Worm (Caenorhabditis elegans) whole organism, young adult: ENCODE data around the gene math-37.

Experiments
- B0019.2 ChIP-seq: fragments of 200-800 bp; sonication (Bioruptor generic); conservative IDR thresholded peaks from 2 replicates; pipeline ENCODE4 v1.3.6; 2022; ENCODE audit warnings: missing genetic modification reagents, missing genetic modification characterization, missing compliant biosample characterization
- B0336.3 ChIP-seq: fragments of 200-800 bp; sonication (Bioruptor generic); IDR thresholded peaks from 2 replicates; pipeline ENCODE4 v1.3.6; 2022; ENCODE audit warnings: missing genetic modification characterization, missing compliant biosample characterization
- D2030.7 ChIP-seq: fragments of 200-800 bp; sonication (Bioruptor generic); IDR thresholded peaks from 2 replicates; pipeline ENCODE4 v1.3.6; 2022; ENCODE audit warnings: missing genetic modification reagents, missing genetic modification characterization, missing compliant biosample characterization
- F23B12.7 ChIP-seq: sonication (generic microtip); optimal IDR thresholded peaks from 2 replicates; lab custom pipeline; 2017; ENCODE audit warnings: missing genetic modification characterization, mild to moderate bottlenecking, missing compliant biosample characterization, antibody characterized with exemption, moderate library complexity; ENCODE audit not compliant: insufficient read depth
- F37B4.10 ChIP-seq: fragments of 200-800 bp; sonication (Bioruptor generic); IDR thresholded peaks from 2 replicates; pipeline ENCODE4 v1.3.6; 2022; ENCODE audit warnings: missing genetic modification characterization, missing compliant biosample characterization
- K12H6.12 ChIP-seq: fragments of 200-800 bp; sonication (Bioruptor generic); optimal IDR thresholded peaks from 2 replicates; lab custom pipeline; 2018; ENCODE audit warnings: mild to moderate bottlenecking, missing genetic modification characterization, missing compliant biosample characterization
- Y56A3A.18 ChIP-seq: fragments of 200-800 bp; sonication (Bioruptor generic); IDR thresholded peaks from 2 replicates; pipeline ENCODE4 v1.3.6; 2022; ENCODE audit warnings: missing genetic modification reagents, missing genetic modification characterization, missing compliant biosample characterization
- atf-7 ChIP-seq: sonication (generic microtip); optimal IDR thresholded peaks from 2 replicates; lab custom pipeline; 2017; ENCODE audit warnings: mild to moderate bottlenecking, missing genetic modification characterization, missing compliant biosample characterization
- attf-5 ChIP-seq: fragments of 200-800 bp; sonication (Bioruptor generic); optimal IDR thresholded peaks from 2 replicates; lab custom pipeline; 2018; ENCODE audit warnings: mild to moderate bottlenecking, missing genetic modification characterization, missing compliant biosample characterization
- bed-2 ChIP-seq: fragments of 200-800 bp; sonication (Bioruptor generic); IDR thresholded peaks from 2 replicates; pipeline ENCODE4 v1.3.6; 2022; ENCODE audit warnings: missing genetic modification reagents, missing genetic modification characterization, missing compliant biosample characterization
- cebp-1 ChIP-seq, 2 experiments: fragments of 200-800 bp in 1 of 2; sonication (Bioruptor generic) in 1 of 2; sonication (generic microtip) in 1 of 2; IDR thresholded peaks in 1 of 2; optimal IDR thresholded peaks in 1 of 2; 2 replicates each; pipeline versions ENCODE4 v1.3.6 to Lab custom; 2017 to 2022; ENCODE audit warnings: missing compliant biosample characterization in 2 of 2, missing genetic modification characterization in 2 of 2, mild to moderate bottlenecking in 1 of 2, missing genetic modification reagents in 1 of 2, moderate library complexity in 1 of 2
- ceh-100 ChIP-seq: fragments of 200-800 bp; sonication (Bioruptor generic); IDR thresholded peaks from 2 replicates; pipeline ENCODE4 v1.3.6; 2022; ENCODE audit warnings: missing genetic modification reagents, missing genetic modification characterization, missing compliant biosample characterization
- ceh-79 ChIP-seq: sonication (generic microtip); optimal IDR thresholded peaks from 2 replicates; lab custom pipeline; 2017; ENCODE audit warnings: mild to moderate bottlenecking, missing genetic modification characterization, missing compliant biosample characterization
- die-1 ChIP-seq: sonication (generic microtip); optimal IDR thresholded peaks from 2 replicates; lab custom pipeline; 2016; ENCODE audit warnings: missing genotype, mild to moderate bottlenecking, missing genetic modification characterization, missing compliant biosample characterization
- egl-18 ChIP-seq: fragments of 200-800 bp; sonication (Bioruptor generic); IDR thresholded peaks from 2 replicates; pipeline ENCODE4 v1.3.6; 2022; ENCODE audit warnings: missing genetic modification reagents, missing genetic modification characterization, missing compliant biosample characterization
- ets-4 ChIP-seq: fragments of 200-800 bp; sonication (Bioruptor generic); optimal IDR thresholded peaks from 2 replicates; lab custom pipeline; 2018; ENCODE audit warnings: mild to moderate bottlenecking, missing genetic modification characterization, missing compliant biosample characterization
- fkh-3 ChIP-seq: sonication (generic microtip); optimal IDR thresholded peaks from 2 replicates; lab custom pipeline; 2016; ENCODE audit warnings: mild to moderate bottlenecking, missing genetic modification characterization, missing compliant biosample characterization
- let-607 ChIP-seq, 2 experiments: fragments of 200-800 bp in 1 of 2; sonication (Bioruptor generic) in 1 of 2; sonication (generic microtip) in 1 of 2; optimal IDR thresholded peaks; 2 replicates each; lab custom pipeline; 2016 to 2018; ENCODE audit warnings: mild to moderate bottlenecking in 2 of 2, missing compliant biosample characterization in 2 of 2, missing genetic modification characterization in 2 of 2, moderate library complexity in 2 of 2, missing genotype in 1 of 2
- lin-54 ChIP-seq: fragments of 200-800 bp; sonication (Bioruptor generic); optimal IDR thresholded peaks from 2 replicates; lab custom pipeline; 2018; ENCODE audit warnings: mild to moderate bottlenecking, missing genetic modification characterization, missing compliant biosample characterization
- lsl-1 ChIP-seq: fragments of 200-800 bp; sonication (Bioruptor generic); optimal IDR thresholded peaks from 2 replicates; lab custom pipeline; 2018; ENCODE audit warnings: mild to moderate bottlenecking, missing genetic modification characterization, moderate library complexity, missing compliant biosample characterization
- lsy-27 ChIP-seq: sonication (generic microtip); optimal IDR thresholded peaks from 2 replicates; lab custom pipeline; 2017; ENCODE audit warnings: missing genetic modification characterization, mild to moderate bottlenecking, missing compliant biosample characterization, antibody characterized with exemption, missing genotype, borderline replicate concordance; ENCODE audit not compliant: insufficient read depth
- madf-8 ChIP-seq: fragments of 200-800 bp; sonication (Bioruptor generic); conservative IDR thresholded peaks from 2 replicates; pipeline ENCODE4 v1.3.6; 2022; ENCODE audit warnings: missing genetic modification reagents, missing genetic modification characterization, missing compliant biosample characterization
- mcd-1 ChIP-seq: fragments of 200-800 bp; sonication (Bioruptor generic); IDR thresholded peaks from 2 replicates; pipeline ENCODE4 v1.3.6; 2022; ENCODE audit warnings: missing genetic modification reagents, missing genetic modification characterization, missing compliant biosample characterization
- mes-4 ChIP-seq: sonication (generic microtip); optimal IDR thresholded peaks from 2 replicates; lab custom pipeline; 2016; ENCODE audit warnings: missing genotype, missing genetic modification characterization, missing compliant biosample characterization
- nfya-2 ChIP-seq: fragments of 200-800 bp; sonication (Bioruptor generic); IDR thresholded peaks from 2 replicates; pipeline ENCODE4 v1.3.6; 2022; ENCODE audit warnings: missing genetic modification reagents, missing genetic modification characterization, missing compliant biosample characterization
- nhr-80 ChIP-seq: sonication (generic microtip); optimal IDR thresholded peaks from 2 replicates; lab custom pipeline; 2016; ENCODE audit warnings: missing genetic modification characterization, missing compliant biosample characterization
- nhr-90 ChIP-seq: sonication (generic microtip); optimal IDR thresholded peaks from 2 replicates; lab custom pipeline; 2016; ENCODE audit warnings: missing genotype, mild to moderate bottlenecking, missing genetic modification characterization, missing compliant biosample characterization
- pha-4 ChIP-seq: fragments of 150-350 bp; sonication (generic microtip); optimal IDR thresholded peaks from 2 replicates; lab custom pipeline; 2014; ENCODE audit warnings: missing biosample characterization, missing genetic modification reagents, missing genetic modification characterization
- rcor-1 ChIP-seq: fragments of 200-800 bp; sonication (Bioruptor generic); IDR thresholded peaks from 2 replicates; pipeline ENCODE4 v1.3.6; 2022; ENCODE audit warnings: missing genetic modification reagents, missing genetic modification characterization, missing compliant biosample characterization
- rec-8 ChIP-seq, 2 experiments: sonication (generic microtip); optimal IDR thresholded peaks; 2 replicates each; lab custom pipeline; 2016; ENCODE audit warnings: mild to moderate bottlenecking in 2 of 2, missing genetic modification characterization in 2 of 2, missing genetic modification reagents in 2 of 2, missing genotype in 2 of 2, missing biosample characterization in 1 of 2, missing compliant biosample characterization in 1 of 2, moderate library complexity in 1 of 2
- snpc-1.1 ChIP-seq: sonication (generic microtip); optimal IDR thresholded peaks from 2 replicates; lab custom pipeline; 2017; ENCODE audit warnings: missing genetic modification characterization, mild to moderate bottlenecking, missing compliant biosample characterization, antibody characterized with exemption, moderate library complexity, missing genotype, missing genetic modification reagents; ENCODE audit not compliant: insufficient read depth
- snpc-4 ChIP-seq, 5 experiments: fragments of 150-350 bp in 1 of 5; sonication (generic microtip) in 4 of 5; optimal IDR thresholded peaks; 2 replicates each; lab custom pipeline; 2014 to 2018; ENCODE audit warnings: missing genetic modification characterization in 5 of 5, missing biosample characterization in 3 of 5, antibody characterized with exemption in 2 of 5, mild to moderate bottlenecking in 2 of 5, missing compliant biosample characterization in 2 of 5, missing genotype in 2 of 5, moderate library complexity in 2 of 5, missing genetic modification reagents in 1 of 5
- zfh-2 ChIP-seq: fragments of 200-800 bp; sonication (Bioruptor generic); conservative IDR thresholded peaks from 2 replicates; pipeline ENCODE4 v1.3.6; 2022; ENCODE audit warnings: missing genetic modification reagents, missing genetic modification characterization, missing compliant biosample characterization

Gene math-37

DNA sequence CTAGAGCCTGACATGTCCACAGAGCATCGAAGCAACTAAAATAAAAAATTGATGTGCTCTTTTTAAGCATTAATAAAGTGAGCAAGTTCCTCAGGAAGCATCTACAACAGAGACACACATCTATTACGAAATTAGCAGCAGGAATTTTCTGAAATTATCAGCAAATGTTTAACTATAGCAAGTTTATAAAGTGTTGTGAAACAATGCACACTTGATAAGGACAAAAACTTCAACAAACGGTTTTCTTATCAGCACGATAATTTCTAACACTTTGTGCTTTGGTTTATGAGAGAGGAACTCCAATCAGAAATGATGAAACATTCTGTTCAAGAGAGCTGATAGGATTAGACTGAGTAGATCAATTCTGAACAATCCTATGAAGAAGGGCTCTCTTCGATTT is 31.4 kb downstream of the math-37 start, which contains the start of gene trpl-5:
trpl-5 (minus strand) TSS at position 32 of the 400 bp plus-strand sequence.
- TF ChIP-seq F23B12.7 (no peak), nhr-80 (tag; lab: Kevin White, UChicago) (peak; percentile 76), mcd-1 (GFP tag; lab: Robert Waterston, UW) (no peak), cebp-1 (GFP tag; IDR thresholded peaks at IDR 0.05; lab: Robert Waterston, UW) (peak; percentile 56; the same call in 1 of the 2 replicates), cebp-1 (tag; optimal IDR thresholded peaks at IDR 0.05; lab: Kevin White, UChicago) (no peak), pha-4 (tag; lab: Kevin White, UChicago) (peak; percentile 15)
- TF ChIP-seq, all 124 proteins: peak for 3

DNA sequence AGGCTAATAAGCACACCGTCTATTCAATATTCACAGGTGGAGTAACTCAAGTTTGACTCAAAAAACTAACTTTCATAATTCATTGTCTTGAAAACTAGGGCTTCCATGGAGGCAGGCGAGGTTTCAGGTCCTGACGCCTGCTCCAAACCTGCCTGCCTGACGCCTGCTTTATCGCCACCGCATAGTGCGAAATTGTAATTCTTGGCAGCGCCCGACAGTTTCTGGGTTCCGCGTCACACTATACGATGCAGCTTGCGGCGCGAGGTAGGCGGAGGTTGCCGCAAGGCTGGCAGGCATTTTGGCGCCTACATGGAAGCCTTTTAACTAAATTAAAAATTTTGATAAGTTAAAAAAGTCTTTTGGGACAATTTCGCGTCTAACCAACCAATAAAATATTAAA is 34.8 kb downstream of the math-37 start:
- no peak for TF ChIP-seq bed-2 (GFP tag; lab: Robert Waterston, UW)
- TF ChIP-seq snpc-1.1 (tag; lab: Kevin White, UChicago): peak; percentile 14
- TF ChIP-seq lsy-27: no peak
- 0 out of 2 replicates have a peak, but pooled peaks have one; percentile 65 for TF ChIP-seq F37B4.10 (GFP tag; lab: Robert Waterston, UW)
- TF ChIP-seq rec-8 (tag; optimal IDR thresholded peaks at IDR 0.05; lab: Kevin White, UChicago): no peak
- no peak for TF ChIP-seq atf-7 (tag; lab: Kevin White, UChicago)
- TF ChIP-seq attf-5 (GFP tag; lab: Kevin White, UChicago): no peak
- no peak for TF ChIP-seq egl-18
- TF ChIP-seq lin-54 (GFP tag; lab: Kevin White, UChicago): no peak
- no peak for TF ChIP-seq ceh-100 (GFP tag; lab: Robert Waterston, UW)
- no peak for TF ChIP-seq ceh-79 (tag; lab: Kevin White, UChicago)
- no peak for TF ChIP-seq K12H6.12
- peak; percentile 66 for TF ChIP-seq zfh-2

DNA sequence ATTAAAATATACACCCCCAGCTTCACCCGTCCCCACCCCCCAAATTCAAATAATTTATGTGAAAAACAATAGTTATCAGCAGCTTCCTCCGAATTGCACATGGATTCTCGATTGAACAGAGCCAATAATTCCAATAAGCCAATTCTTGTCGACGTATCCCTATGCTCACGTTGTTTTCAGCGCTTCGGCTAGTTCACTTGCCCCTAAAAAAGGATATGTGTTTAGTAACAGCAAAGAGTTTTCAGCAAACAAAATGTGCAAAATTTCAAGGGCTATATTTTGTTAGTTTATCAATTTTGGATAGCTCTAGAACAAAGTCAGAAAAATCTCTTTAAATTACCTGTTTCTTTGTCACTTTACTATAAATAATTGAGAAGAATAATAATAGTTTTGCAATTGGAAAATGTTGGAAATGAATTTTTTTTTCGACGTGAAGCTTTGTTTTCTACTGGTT is 38.2 kb downstream of the math-37 start, which contains the start of the genes T16A1.5 and fbxc-49:
T16A1.5 (minus strand) TSS at position 101 of the 454 bp plus-strand sequence.
fbxc-49 (plus strand) TSS at position 404 of the 454 bp plus-strand sequence.
- TF ChIP-seq fkh-3 (tag; lab: Kevin White, UChicago): no peak
- TF ChIP-seq let-607 (tag; optimal IDR thresholded peaks at IDR 0.05; lab: Kevin White, UChicago): no peak
- no peak for TF ChIP-seq rcor-1 (GFP tag; lab: Robert Waterston, UW)
- no peak for TF ChIP-seq B0336.3 (GFP tag; lab: Robert Waterston, UW)
- TF ChIP-seq die-1 (tag; lab: Kevin White, UChicago): no peak
- no peak for TF ChIP-seq snpc-4 (GFP tag; optimal IDR thresholded peaks at IDR 0.05; lab: Kevin White, UChicago)
- TF ChIP-seq snpc-4 (tag; optimal IDR thresholded peaks at IDR 0.05; lab: Kevin White, UChicago): no peak
- TF ChIP-seq lsl-1 (GFP tag; lab: Kevin White, UChicago): no peak
- no peak for TF ChIP-seq B0019.2 (GFP tag; lab: Robert Waterston, UW)
- no peak for TF ChIP-seq F23B12.7
- no peak for TF ChIP-seq pha-4 (tag; lab: Kevin White, UChicago)
- TF ChIP-seq nhr-90 (tag; lab: Kevin White, UChicago): no peak

DNA sequence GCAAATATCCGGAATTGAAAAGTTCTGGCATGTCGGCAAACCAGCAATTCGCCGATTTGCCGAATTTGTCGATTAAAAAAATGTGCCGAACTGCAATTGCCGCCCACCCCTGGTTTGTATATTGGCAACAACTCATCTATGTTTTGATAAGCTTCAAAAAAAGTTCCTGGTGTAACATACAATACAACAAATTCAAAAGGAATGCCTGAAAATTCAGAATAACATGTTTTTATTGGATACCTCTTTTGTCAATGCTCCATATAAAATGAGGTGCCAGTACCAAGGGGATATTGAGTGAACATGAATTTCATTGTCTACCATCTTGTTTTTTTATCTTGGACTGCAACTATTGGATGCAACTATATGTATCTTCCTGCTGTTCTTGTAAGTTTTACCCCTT is 40.7 kb downstream of the math-37 start, which contains the start of gene T16A1.4:
T16A1.4 (plus strand) TSS at position 301 of the 400 bp plus-strand sequence.
- TF ChIP-seq mes-4 (tag; lab: Kevin White, UChicago) (no peak), madf-8 (GFP tag; lab: Robert Waterston, UW) (no peak), D2030.7 (GFP tag; lab: Robert Waterston, UW) (no peak), zfh-2 (no peak), ceh-100 (GFP tag; lab: Robert Waterston, UW) (no peak), nfya-2 (GFP tag; lab: Robert Waterston, UW) (no peak), B0336.3 (GFP tag; lab: Robert Waterston, UW) (no peak), ets-4 (no peak), Y56A3A.18 (GFP tag; lab: Robert Waterston, UW) (no peak)
- TF ChIP-seq, all 124 proteins: peak for 0
